Worm (Caenorhabditis elegans): Measurements from ENCODE around the gene C15H7.3.

C15H7.3 gene

DNA sequence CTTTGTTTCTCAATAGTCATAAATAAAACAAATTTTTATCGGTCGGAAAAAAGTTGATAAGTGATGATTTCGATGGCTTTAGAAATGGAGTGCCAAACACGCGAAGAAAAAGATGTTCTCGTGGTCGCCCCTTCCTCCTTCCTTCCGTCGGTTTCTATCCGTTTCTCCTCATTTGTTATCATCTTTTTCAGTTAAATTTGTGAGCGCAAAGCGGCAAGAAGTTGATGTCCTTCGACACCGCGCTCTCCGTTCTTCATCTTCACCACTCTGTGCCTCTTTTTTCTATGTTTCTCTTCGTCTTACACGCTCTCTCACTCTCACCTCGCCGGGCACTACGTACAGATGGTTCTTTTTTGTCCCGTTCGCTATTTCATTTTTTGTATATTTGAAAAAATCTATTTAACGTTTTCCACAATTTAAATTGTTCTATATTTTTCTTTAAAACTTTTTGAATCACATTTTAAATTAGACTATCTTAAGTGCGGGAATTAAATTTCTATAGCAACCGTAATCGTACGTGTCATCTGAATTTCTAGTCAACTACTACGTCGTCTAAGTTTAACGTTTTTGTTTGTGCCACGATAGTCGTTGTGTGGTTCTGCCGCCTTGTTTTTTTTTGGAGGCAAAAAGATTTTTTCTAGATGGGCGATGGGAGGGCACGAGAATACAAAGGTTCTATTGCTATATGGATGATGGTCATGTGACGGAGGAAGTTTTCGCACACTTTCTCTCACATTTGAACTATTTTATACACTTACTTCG is 47.0 kb upstream of the C15H7.3 start:
- TF ChIP-seq ces-1 (GFP tag; optimal IDR thresholded peaks at IDR 0.05) (peak; percentile 22), unc-62 (GFP tag; optimal IDR thresholded peaks at IDR 0.05) (peak; percentile 4), bed-3 (GFP tag; optimal IDR thresholded peaks at IDR 0.05) (no peak)

DNA sequence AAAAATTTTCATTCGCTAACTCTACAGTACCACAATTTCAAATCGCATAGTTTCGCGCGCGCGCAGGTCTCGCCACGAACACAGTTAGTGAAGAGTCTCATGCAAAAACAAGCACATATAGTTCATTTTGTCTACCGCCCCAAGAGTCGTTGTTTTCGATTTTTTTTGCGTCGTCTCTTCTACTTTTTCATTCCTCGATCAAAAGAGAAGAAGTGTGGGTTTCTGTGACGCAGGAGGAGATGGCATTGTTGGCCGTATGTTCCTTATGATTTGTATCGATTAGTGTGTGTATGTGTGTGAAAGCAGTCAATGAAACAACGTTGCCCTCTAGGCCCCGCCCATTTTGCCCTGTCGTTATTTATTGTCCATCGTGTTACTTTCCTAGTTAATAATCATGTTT is 46.1 kb upstream of the C15H7.3 start:
- TF ChIP-seq pha-4 (tag; optimal IDR thresholded peaks at IDR 0.05) = no peak
- TF ChIP-seq mab-5 (tag; optimal IDR thresholded peaks at IDR 0.05) = no peak
- TF ChIP-seq unc-39 (tag; optimal IDR thresholded peaks at IDR 0.05) = no peak
- no peak for TF ChIP-seq bed-3 (GFP tag; optimal IDR thresholded peaks at IDR 0.05)
- no peak for TF ChIP-seq unc-120 (tag; optimal IDR thresholded peaks at IDR 0.05; ENCODE audit: poor library complexity, severe bottlenecking)
- no peak for TF ChIP-seq lin-13 (tag; optimal IDR thresholded peaks at IDR 0.05)
- no peak for TF ChIP-seq ceh-83 (GFP tag; optimal IDR thresholded peaks at IDR 0.05)
- no peak for TF ChIP-seq nhr-12 (tag; optimal IDR thresholded peaks at IDR 0.05)
- TF ChIP-seq nhr-237 (tag; optimal IDR thresholded peaks at IDR 0.05) = no peak
- no peak for TF ChIP-seq snpc-4 (tag; optimal IDR thresholded peaks at IDR 0.05)
- no peak for TF ChIP-seq zip-8 (tag; optimal IDR thresholded peaks at IDR 0.05)
- TF ChIP-seq mls-2 (tag; optimal IDR thresholded peaks at IDR 0.05) = no peak
- no peak for TF ChIP-seq elt-3 (tag; optimal IDR thresholded peaks at IDR 0.05)
- no peak for TF ChIP-seq sptf-1 (tag; optimal IDR thresholded peaks at IDR 0.05)

DNA sequence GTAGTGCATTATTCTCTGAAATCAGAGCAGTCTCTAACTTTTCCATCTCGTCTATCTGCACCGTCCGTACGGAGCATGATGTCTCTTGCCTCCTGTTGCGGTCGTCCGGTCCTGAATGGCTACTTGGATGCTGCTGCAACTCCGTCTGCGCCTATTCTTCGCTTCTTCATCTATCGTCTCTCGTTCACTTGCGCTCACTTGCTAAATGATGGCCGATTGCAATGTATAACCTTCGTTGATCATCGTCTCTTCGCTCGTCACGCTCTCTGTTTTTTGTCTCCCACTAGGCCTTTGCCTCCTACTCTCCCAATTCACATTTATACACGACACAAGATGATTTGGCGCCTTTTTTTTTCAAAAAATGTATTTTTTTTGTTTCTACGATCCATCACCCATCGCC is 45.6 kb upstream of the C15H7.3 start:
- peak; percentile 62 for TF ChIP-seq unc-120 (tag; optimal IDR thresholded peaks at IDR 0.05; ENCODE audit: poor library complexity, severe bottlenecking)
- TF ChIP-seq bed-3 (GFP tag; optimal IDR thresholded peaks at IDR 0.05) = no peak
- TF ChIP-seq ham-2 (GFP tag; optimal IDR thresholded peaks at IDR 0.05) = peak; percentile 67
- no peak for TF ChIP-seq blmp-1 (tag; optimal IDR thresholded peaks at IDR 0.05)
- no peak for TF ChIP-seq cnd-1 (tag; optimal IDR thresholded peaks at IDR 0.05)
- no peak for TF ChIP-seq ceh-43 (GFP tag; optimal IDR thresholded peaks at IDR 0.05)
- no peak for TF ChIP-seq elt-1 (tag; optimal IDR thresholded peaks at IDR 0.05; ENCODE audit: borderline replicate concordance, insufficient read depth)
- no peak for TF ChIP-seq mab-5 (tag; optimal IDR thresholded peaks at IDR 0.05)
- no peak for TF ChIP-seq hlh-1 (tag; optimal IDR thresholded peaks at IDR 0.05)
- TF ChIP-seq nhr-2 (tag; optimal IDR thresholded peaks at IDR 0.05) = no peak

DNA sequence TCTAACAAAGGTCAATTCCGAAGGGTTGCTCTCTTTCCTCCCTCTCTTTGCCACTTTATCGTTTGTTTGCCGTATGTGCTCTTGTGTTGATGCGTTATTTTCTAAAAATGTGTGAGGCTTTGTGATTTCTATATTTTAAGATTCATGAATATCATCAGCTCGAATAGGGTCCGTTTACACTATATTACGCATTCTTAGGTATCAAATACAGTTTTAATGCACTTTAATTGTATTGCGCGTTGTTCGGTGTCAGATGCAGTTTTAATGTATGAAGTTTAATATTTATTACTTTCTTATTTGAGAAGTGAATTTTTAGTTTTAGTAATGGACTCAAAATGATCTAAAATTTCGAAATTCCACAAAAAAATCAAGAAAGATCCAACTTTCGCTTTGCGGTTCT is 44.6 kb upstream of the C15H7.3 start, which contains the start of gene bud-31:
Gene bud-31, minus strand, starts transcription at position 101 of the 400 bp plus-strand sequence.
- TF ChIP-seq nhr-2 (tag; optimal IDR thresholded peaks at IDR 0.05) (peak; percentile 78), sptf-1 (tag; optimal IDR thresholded peaks at IDR 0.05) (no peak), bed-3 (GFP tag; optimal IDR thresholded peaks at IDR 0.05) (no peak)

DNA sequence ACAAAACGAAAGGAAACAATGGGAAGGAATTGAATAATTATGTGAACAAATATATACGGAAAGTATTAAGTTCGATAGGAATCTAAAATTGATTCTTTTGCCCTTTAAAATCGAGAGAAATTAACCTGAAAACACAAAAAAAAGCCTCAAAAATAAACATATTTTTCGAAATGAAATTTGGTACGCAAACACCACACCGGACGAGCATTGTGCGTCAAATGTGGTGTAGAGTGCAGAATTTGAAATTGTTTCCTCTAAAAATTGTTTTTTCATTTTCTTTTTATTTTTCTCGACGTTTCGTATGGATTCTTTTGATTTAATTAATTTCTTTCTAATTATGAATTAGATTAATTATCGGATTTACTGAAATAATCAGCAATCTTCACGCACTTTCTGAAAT is 43.6 kb upstream of the C15H7.3 start:
- TF ChIP-seq snpc-4 (tag; optimal IDR thresholded peaks at IDR 0.05) = no peak
- TF ChIP-seq sptf-1 (tag; optimal IDR thresholded peaks at IDR 0.05) = peak; percentile 9
- no peak for TF ChIP-seq ztf-11 (tag; optimal IDR thresholded peaks at IDR 0.05)
- peak; percentile 31 for TF ChIP-seq lsy-2 (tag; optimal IDR thresholded peaks at IDR 0.05)
- TF ChIP-seq ceh-43 (GFP tag; optimal IDR thresholded peaks at IDR 0.05) = peak; percentile 2
- no peak for TF ChIP-seq drap-1 (GFP tag; optimal IDR thresholded peaks at IDR 0.05)
- peak; percentile 64 for TF ChIP-seq ces-1 (GFP tag; optimal IDR thresholded peaks at IDR 0.05)

DNA sequence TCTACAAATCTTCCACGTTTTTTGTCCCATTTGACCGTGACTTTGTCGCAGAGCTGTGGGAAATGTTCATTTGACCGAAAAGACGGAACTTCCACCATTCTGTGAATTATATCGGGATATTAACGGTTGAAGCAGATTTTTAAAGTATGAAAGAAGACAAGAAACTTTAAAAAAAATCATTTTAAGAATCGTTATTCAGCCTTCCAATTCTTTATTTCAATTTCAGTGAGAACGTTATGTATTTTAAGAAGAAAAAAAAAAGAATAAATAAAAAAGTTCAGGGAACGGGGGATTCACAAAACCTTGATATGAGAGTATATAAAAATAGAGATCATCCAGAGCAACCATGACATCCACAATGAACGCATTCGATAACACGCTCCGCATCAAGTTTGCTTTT is 42.7 kb upstream of the C15H7.3 start, which contains the start of gene set-3:
Gene set-3, minus strand, starts transcription at position 101 of the 400 bp plus-strand sequence.
- TF ChIP-seq unc-39 (tag; optimal IDR thresholded peaks at IDR 0.05) = no peak
- TF ChIP-seq elt-1 (tag; optimal IDR thresholded peaks at IDR 0.05; ENCODE audit: borderline replicate concordance, insufficient read depth) = no peak
- no peak for TF ChIP-seq nhr-28 (tag; optimal IDR thresholded peaks at IDR 0.05)

DNA sequence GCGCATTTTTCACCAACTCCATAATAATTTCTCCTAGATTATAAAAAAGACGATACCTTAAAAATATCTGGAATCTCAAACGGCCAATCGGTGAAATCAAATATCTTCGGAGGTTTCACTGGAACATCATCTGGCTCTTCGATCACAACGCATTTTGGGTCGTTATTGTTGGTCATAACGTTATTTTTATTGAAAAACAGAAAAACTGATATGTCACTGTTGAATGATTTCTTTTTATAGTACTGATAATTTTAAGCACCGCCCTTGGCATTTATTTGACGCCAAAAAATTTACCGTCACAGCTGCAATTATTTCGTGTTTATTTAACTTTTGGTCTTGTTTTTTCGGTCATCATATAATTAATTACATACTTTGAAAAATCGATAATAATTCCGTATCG is 38.3 kb upstream of the C15H7.3 start, which contains the start of gene best-5:
Gene best-5, minus strand, starts transcription at position 210 of the 400 bp plus-strand sequence.
- no peak for TF ChIP-seq pha-4 (tag; optimal IDR thresholded peaks at IDR 0.05)
- no peak for TF ChIP-seq mls-2 (tag; optimal IDR thresholded peaks at IDR 0.05)
- no peak for TF ChIP-seq snpc-4 (tag; optimal IDR thresholded peaks at IDR 0.05)
- no peak for TF ChIP-seq M03D4.4 (tag; optimal IDR thresholded peaks at IDR 0.05)
- TF ChIP-seq cnd-1 (tag; optimal IDR thresholded peaks at IDR 0.05) = no peak
- no peak for TF ChIP-seq ham-2 (GFP tag; optimal IDR thresholded peaks at IDR 0.05)
- no peak for TF ChIP-seq lin-32 (GFP tag; optimal IDR thresholded peaks at IDR 0.05)
- no peak for TF ChIP-seq nhr-2 (tag; optimal IDR thresholded peaks at IDR 0.05)
- TF ChIP-seq ceh-83 (GFP tag; optimal IDR thresholded peaks at IDR 0.05) = no peak
